Worm (Caenorhabditis elegans): ENCODE results near the gene T19H5.4.

The T19H5.4 gene

ce11 chrII:9487337-9487950 is at the start of gene T19H5.4 (continued):
- TF ChIP-seq set-16 (GFP tag; IDR thresholded peaks at IDR 0.05) (peak; percentile 68), R02D3.7 (tag; optimal IDR thresholded peaks at IDR 0.05) (no peak), lin-1 (GFP tag; IDR thresholded peaks at IDR 0.05) (peak; percentile 64; the same call in 1 of the 2 replicates), nhr-77 (tag; optimal IDR thresholded peaks at IDR 0.05) (peak; percentile 12), unc-39 (tag; optimal IDR thresholded peaks at IDR 0.05) (no peak)

- TF ChIP-seq aha-1 (tag) (peak; percentile 52), nhr-77 (tag; optimal IDR thresholded peaks at IDR 0.05) (no peak), tra-1 (GFP tag; IDR thresholded peaks at IDR 0.05) (no peak)
These were observed 44.8 kb upstream of the T19H5.4 start, which contains the start of gene sra-9 for ce11 chrII:9532011-9532410. Gene sra-9 (plus strand): TSS chrII:9532311.

DNA sequence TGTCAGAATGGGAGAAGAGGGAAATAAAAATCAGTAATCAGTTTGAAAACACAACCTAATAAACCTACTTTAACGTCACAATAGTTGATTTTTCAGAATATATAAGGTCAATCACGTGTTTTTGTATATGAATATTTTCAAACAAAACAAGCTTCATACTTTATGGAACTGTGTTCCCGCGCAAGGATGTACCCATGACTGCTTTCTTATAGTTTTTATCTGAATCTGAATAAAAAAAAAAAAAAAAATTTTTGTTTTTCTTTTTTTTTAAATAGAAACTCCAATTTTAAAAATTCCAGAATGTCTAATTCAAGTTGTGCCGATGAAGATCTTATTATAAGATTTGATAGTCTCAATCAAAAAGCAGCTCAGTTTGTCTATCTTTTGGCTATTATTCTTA is 41.3 kb upstream of the T19H5.4 start, which contains the start of gene sra-2:
Gene sra-2 (plus strand): TSS at position 301 of the 400 bp plus-strand sequence.
- no peak for TF ChIP-seq ztf-11 (tag; optimal IDR thresholded peaks at IDR 0.05)
- no peak for TF ChIP-seq nhr-6 (tag; optimal IDR thresholded peaks at IDR 0.05)
- no peak for TF ChIP-seq pqm-1 (tag; optimal IDR thresholded peaks at IDR 0.05)
- no peak for TF ChIP-seq nhr-10 (tag; optimal IDR thresholded peaks at IDR 0.05)
- no peak for TF ChIP-seq mxl-3 (GFP tag; optimal IDR thresholded peaks at IDR 0.05)
- TF ChIP-seq zag-1 (tag; optimal IDR thresholded peaks at IDR 0.05) = no peak
- no peak for TF ChIP-seq F10B5.3 (tag; optimal IDR thresholded peaks at IDR 0.05)
- no peak for TF ChIP-seq spr-1 (tag; optimal IDR thresholded peaks at IDR 0.05)
- no peak for TF ChIP-seq egl-27 (tag; optimal IDR thresholded peaks at IDR 0.05)
- TF ChIP-seq daf-8 (GFP tag; IDR thresholded peaks at IDR 0.05) = no peak
- no peak for TF ChIP-seq nhr-102 (tag; optimal IDR thresholded peaks at IDR 0.05)
- no peak for TF ChIP-seq mdl-1 (tag; optimal IDR thresholded peaks at IDR 0.05)
- TF ChIP-seq Y105C5A.15 (GFP tag; IDR thresholded peaks at IDR 0.05) = no peak
- no peak for TF ChIP-seq ztf-7 (tag; optimal IDR thresholded peaks at IDR 0.05)
- no peak for TF ChIP-seq nhr-25 (tag; optimal IDR thresholded peaks at IDR 0.05; ENCODE audit: borderline replicate concordance, insufficient read depth)
- TF ChIP-seq nhr-77 (tag; optimal IDR thresholded peaks at IDR 0.05) = no peak
- TF ChIP-seq T26A8.4 (GFP tag; IDR thresholded peaks at IDR 0.05) = no peak
- no peak for TF ChIP-seq dpl-1 (GFP tag; optimal IDR thresholded peaks at IDR 0.05)
- no peak for TF ChIP-seq mep-1 (tag; optimal IDR thresholded peaks at IDR 0.05)

- TF ChIP-seq duxl-1 (tag; optimal IDR thresholded peaks at IDR 0.05; ENCODE audit: poor library complexity) (no peak), hlh-30 (tag; optimal IDR thresholded peaks at IDR 0.05; ENCODE audit: insufficient read depth) (no peak), zag-1 (tag; optimal IDR thresholded peaks at IDR 0.05) (no peak), T26A8.4 (GFP tag; IDR thresholded peaks at IDR 0.05) (no peak), ZK546.5 (tag; optimal IDR thresholded peaks at IDR 0.05) (no peak), Y48G9A.11 (GFP tag; IDR thresholded peaks at IDR 0.05) (peak; percentile 77), unc-130 (GFP tag; optimal IDR thresholded peaks at IDR 0.05) (peak; percentile 69), ceh-28 (tag; optimal IDR thresholded peaks at IDR 0.05) (no peak), Y75B8A.6 (GFP tag; IDR thresholded peaks at IDR 0.05) (no peak), php-3 (GFP tag; IDR thresholded peaks at IDR 0.05) (no peak), zip-2 (tag; optimal IDR thresholded peaks at IDR 0.05) (no peak), nhr-237 (tag; optimal IDR thresholded peaks at IDR 0.05) (no peak), spr-3 (GFP tag; optimal IDR thresholded peaks at IDR 0.05) (no peak)
These were observed 36.5 kb upstream of the T19H5.4 start, which contains the start of gene mex-6 for ce11 chrII:9523539-9524224. Gene mex-6 (plus strand): TSS chrII:9524174.

Measured in whole organism, L4 larva.